Fruit fly (Drosophila melanogaster) whole organism: ENCODE data around the gene Glyat.

Experiments
- CG8478 ChIP-seq: fragments of >200 bp; optimal IDR thresholded peaks from 2 replicates; lab custom pipeline; 2018; ENCODE audit warnings: inconsistent platforms
- psq ChIP-seq: fragments of >200 bp; optimal IDR thresholded peaks from 2 replicates; lab custom pipeline; 2017
- usp ChIP-seq: fragments of >200 bp; optimal IDR thresholded peaks from 2 replicates; lab custom pipeline; 2017; ENCODE audit warnings: missing biosample characterization, missing genetic modification characterization, mixed read lengths

DNA sequence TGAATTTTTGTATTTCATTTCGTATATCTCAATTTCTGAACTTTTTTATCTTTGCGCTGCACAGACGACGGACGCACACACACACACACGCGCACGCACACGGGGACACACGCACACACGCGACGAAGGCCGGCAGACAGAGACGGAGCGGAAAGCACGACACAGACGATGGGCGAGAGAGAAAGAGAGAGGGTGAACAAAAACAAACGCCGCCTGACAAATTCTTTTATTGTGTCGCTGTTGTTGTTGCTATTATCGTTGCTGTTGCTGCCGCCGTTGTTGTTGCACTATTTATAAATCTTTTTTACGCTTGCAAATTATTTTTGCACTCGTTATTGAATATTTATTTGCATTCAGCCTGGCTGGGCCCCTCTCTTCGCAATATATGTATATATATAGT, 33.7 kb downstream of the Glyat start:
- TF ChIP-seq usp (GFP tag; lab: Kevin White, UChicago) (no peak), psq (lab: Kevin White, UChicago) (no peak), CG8478 (lab: Kevin White, UChicago) (no peak)
